Fruit fly (Drosophila melanogaster) whole organism, embryonic: ENCODE measurements around the gene CG42578.

Experiments
- CG10267 ChIP-seq: fragments of 200-800 bp; sonication (Bioruptor generic); optimal IDR thresholded peaks from 2 replicates; lab custom pipeline; 2018; ENCODE audit warnings: missing biosample characterization, mild to moderate bottlenecking, missing genetic modification characterization, moderate library complexity
- CG10959 ChIP-seq: fragments of 200-800 bp; sonication (Bioruptor generic); IDR thresholded peaks from 2 replicates; pipeline ENCODE4 v1.3.6; 2022; ENCODE audit warnings: missing biosample characterization, missing genetic modification characterization
- CG11093 ChIP-seq: fragments of 200-800 bp; sonication (Bioruptor generic); IDR thresholded peaks from 3 replicates; pipeline ENCODE4 v1.3.6; 2022; ENCODE audit warnings: missing biosample characterization, missing genetic modification characterization
- CG12942 ChIP-seq: fragments of 200-800 bp; sonication (Bioruptor generic); optimal IDR thresholded peaks from 3 replicates; lab custom pipeline; 2016; ENCODE audit warnings: missing biosample characterization, missing genetic modification characterization
- CG13296 ChIP-seq: fragments of 200-800 bp; sonication (Bioruptor generic); optimal IDR thresholded peaks from 3 replicates; lab custom pipeline; 2018; ENCODE audit warnings: missing biosample characterization, mild to moderate bottlenecking, missing genetic modification characterization
- CG17385 ChIP-seq: fragments of 200-800 bp; sonication (Bioruptor generic); optimal IDR thresholded peaks from 3 replicates; lab custom pipeline; 2018; ENCODE audit warnings: missing biosample characterization, mild to moderate bottlenecking, missing genetic modification characterization
- CG1792 ChIP-seq: fragments of 200-800 bp; sonication (Bioruptor generic); optimal IDR thresholded peaks from 2 replicates; lab custom pipeline; 2016; ENCODE audit warnings: missing biosample characterization, missing genetic modification characterization
- CG18764 ChIP-seq: fragments of 200-800 bp; sonication (Bioruptor generic); optimal IDR thresholded peaks from 3 replicates; lab custom pipeline; 2016; ENCODE audit warnings: missing biosample characterization, missing genetic modification characterization
- CG2120 ChIP-seq: fragments of 200-800 bp; sonication (Bioruptor generic); optimal IDR thresholded peaks from 3 replicates; lab custom pipeline; 2016; ENCODE audit warnings: missing biosample characterization, missing genetic modification characterization
- CG30403 ChIP-seq: fragments of 200-800 bp; sonication (Bioruptor generic); optimal IDR thresholded peaks from 3 replicates; lab custom pipeline; 2016; ENCODE audit warnings: missing biosample characterization, missing genetic modification characterization
- CG3281 ChIP-seq: fragments of 200-800 bp; sonication (Bioruptor generic); optimal IDR thresholded peaks from 3 replicates; lab custom pipeline; 2017; ENCODE audit warnings: missing biosample characterization, mild to moderate bottlenecking, missing genetic modification characterization
- CG3407 ChIP-seq: fragments of 200-800 bp; sonication (Bioruptor generic); optimal IDR thresholded peaks from 2 replicates; lab custom pipeline; 2018; ENCODE audit warnings: missing biosample characterization, mild to moderate bottlenecking, missing genetic modification characterization
- CG42726 ChIP-seq: fragments of 200-800 bp; sonication (Bioruptor generic); IDR thresholded peaks from 2 replicates; pipeline ENCODE4 v1.3.6; 2022; ENCODE audit warnings: missing biosample characterization, missing genetic modification characterization; ENCODE audit not compliant: partially characterized antibody
- CG4424 ChIP-seq: fragments of 200-800 bp; sonication (Bioruptor generic); optimal IDR thresholded peaks from 3 replicates; lab custom pipeline; 2016; ENCODE audit warnings: missing biosample characterization, missing genetic modification characterization
- CG5245 ChIP-seq: fragments of 200-800 bp; sonication (Bioruptor generic); optimal IDR thresholded peaks from 3 replicates; lab custom pipeline; 2016; ENCODE audit warnings: missing biosample characterization, missing genetic modification characterization
- CG8924 ChIP-seq: fragments of 200-800 bp; optimal IDR thresholded peaks from 3 replicates; lab custom pipeline; 2019; ENCODE audit warnings: missing biosample characterization, mild to moderate bottlenecking, missing genetic modification characterization, moderate library complexity
- CG8944 ChIP-seq: fragments of 200-800 bp; sonication (Bioruptor generic); optimal IDR thresholded peaks from 3 replicates; lab custom pipeline; 2016; ENCODE audit warnings: missing biosample characterization, missing genetic modification characterization
- CG9215 ChIP-seq: fragments of 200-800 bp; sonication (Bioruptor generic); IDR thresholded peaks from 2 replicates; pipeline ENCODE4 v1.3.6; 2022; ENCODE audit warnings: missing biosample characterization, missing genetic modification characterization
- CG9797 ChIP-seq: fragments of 200-800 bp; sonication (Bioruptor generic); optimal IDR thresholded peaks from 3 replicates; lab custom pipeline; 2018; ENCODE audit warnings: missing biosample characterization, mild to moderate bottlenecking, missing genetic modification characterization
- D19A ChIP-seq: fragments of 200-800 bp; optimal IDR thresholded peaks from 3 replicates; lab custom pipeline; 2019; ENCODE audit warnings: missing biosample characterization, mild to moderate bottlenecking, missing genetic modification characterization, moderate library complexity
- D19B ChIP-seq: fragments of 200-800 bp; sonication (Bioruptor generic); optimal IDR thresholded peaks from 2 replicates; lab custom pipeline; 2017; ENCODE audit warnings: missing biosample characterization, mild to moderate bottlenecking, missing genetic modification characterization
- Dref ChIP-seq: fragments of 200-800 bp; sonication (Bioruptor generic); IDR thresholded peaks from 2 replicates; pipeline ENCODE4 v1.3.6; 2022; ENCODE audit warnings: missing biosample characterization, missing genetic modification characterization
- E2f2 ChIP-seq: fragments of 200-800 bp; sonication (Bioruptor generic); IDR thresholded peaks from 2 replicates; pipeline ENCODE4 v1.3.6; 2022; ENCODE audit warnings: missing biosample characterization, missing genetic modification characterization
- Hmx ChIP-seq: fragments of 200-800 bp; sonication (Bioruptor generic); optimal IDR thresholded peaks from 2 replicates; lab custom pipeline; 2016; ENCODE audit warnings: missing biosample characterization, missing genetic modification characterization
- MBD-R2 ChIP-seq: fragments of 200-800 bp; sonication (Bioruptor generic); IDR thresholded peaks from 2 replicates; pipeline ENCODE4 v1.3.6; 2022; ENCODE audit warnings: missing biosample characterization, missing genetic modification characterization
- Med ChIP-seq: fragments of 200-800 bp; sonication (Bioruptor generic); peaks from one replicate; lab custom pipeline; 2016; ENCODE audit warnings: missing biosample characterization, missing genetic modification characterization, mild to moderate bottlenecking, inconsistent platforms, moderate library complexity
- Meics ChIP-seq: fragments of 200-800 bp; sonication (Bioruptor generic); optimal IDR thresholded peaks from 2 replicates; lab custom pipeline; 2017; ENCODE audit warnings: missing biosample characterization, mild to moderate bottlenecking, missing genetic modification characterization
- Ptx1 ChIP-seq: fragments of 200-800 bp; sonication (Bioruptor generic); IDR thresholded peaks from 2 replicates; pipeline ENCODE4 v1.3.6; 2022; ENCODE audit warnings: missing biosample characterization, missing genetic modification characterization
- Rfx ChIP-seq: fragments of 200-800 bp; sonication (Bioruptor generic); IDR thresholded peaks from 2 replicates; pipeline ENCODE4 v1.3.6; 2022; ENCODE audit warnings: missing biosample characterization, missing genetic modification characterization
- bsh ChIP-seq, 2 experiments: fragments of 200-800 bp; sonication (Bioruptor generic); optimal IDR thresholded peaks; 2 replicates each; lab custom pipeline; 2017 to 2018; ENCODE audit warnings: mild to moderate bottlenecking in 2 of 2, missing biosample characterization in 2 of 2, missing genetic modification characterization in 2 of 2, moderate library complexity in 1 of 2
- cas ChIP-seq: fragments of 200-800 bp; sonication (Bioruptor generic); IDR thresholded peaks from 2 replicates; pipeline ENCODE4 v1.3.6; 2022; ENCODE audit warnings: missing biosample characterization, missing genetic modification characterization
- crp ChIP-seq, 2 experiments: fragments of 200-800 bp; sonication (Bioruptor generic); optimal IDR thresholded peaks; 2 replicates in 1 of 2; 3 replicates in 1 of 2; lab custom pipeline; 2017; ENCODE audit warnings: missing biosample characterization in 2 of 2, missing genetic modification characterization in 2 of 2, mild to moderate bottlenecking in 1 of 2, moderate library complexity in 1 of 2
- ems ChIP-seq: fragments of 200-800 bp; sonication (Bioruptor generic); optimal IDR thresholded peaks from 3 replicates; lab custom pipeline; 2016; ENCODE audit warnings: missing biosample characterization, missing genetic modification characterization
- kay ChIP-seq: fragments of 200-800 bp; sonication (Bioruptor generic); optimal IDR thresholded peaks from 2 replicates; lab custom pipeline; 2016; ENCODE audit warnings: missing biosample characterization, missing genetic modification characterization
- lilli ChIP-seq: fragments of 200-800 bp; sonication (Bioruptor generic); optimal IDR thresholded peaks from 3 replicates; lab custom pipeline; 2016; ENCODE audit warnings: missing biosample characterization, missing genetic modification characterization
- lmd ChIP-seq: fragments of 200-800 bp; sonication (Bioruptor generic); IDR thresholded peaks from 2 replicates; pipeline ENCODE4 v1.3.6; 2022; ENCODE audit warnings: missing biosample characterization, missing genetic modification characterization
- lola ChIP-seq, 3 experiments: fragments of >200 bp in 2 of 3; fragments of 200-800 bp in 1 of 3; sonication (Bioruptor generic) in 1 of 3; optimal IDR thresholded peaks; 2 replicates each; lab custom pipeline; 2017 to 2019; ENCODE audit warnings: missing biosample characterization in 3 of 3, missing genetic modification characterization in 3 of 3, mild to moderate bottlenecking in 1 of 3, moderate library complexity in 1 of 3
- nerfin-2 ChIP-seq: fragments of 200-800 bp; sonication (Bioruptor generic); IDR thresholded peaks from 2 replicates; pipeline ENCODE4 v1.3.6; 2022; ENCODE audit warnings: missing biosample characterization, missing genetic modification characterization; ENCODE audit not compliant: partially characterized antibody
- pb ChIP-seq: fragments of 200-800 bp; sonication (Bioruptor generic); optimal IDR thresholded peaks from 3 replicates; lab custom pipeline; 2016; ENCODE audit warnings: missing biosample characterization, missing genetic modification characterization
- phol ChIP-seq: fragments of 200-800 bp; sonication (Bioruptor generic); optimal IDR thresholded peaks from 3 replicates; lab custom pipeline; 2018; ENCODE audit warnings: missing biosample characterization, mild to moderate bottlenecking, missing genetic modification characterization, moderate library complexity
- pzg ChIP-seq: fragments of 200-800 bp; sonication (Bioruptor generic); optimal IDR thresholded peaks from 3 replicates; lab custom pipeline; 2018; ENCODE audit warnings: missing biosample characterization, mild to moderate bottlenecking, missing genetic modification characterization, moderate library complexity
- ssp ChIP-seq: fragments of 200-800 bp; sonication (Bioruptor generic); IDR thresholded peaks from 2 replicates; pipeline ENCODE4 v1.3.6; 2022; ENCODE audit warnings: missing biosample characterization, missing genetic modification characterization
- trem ChIP-seq: fragments of 200-800 bp; optimal IDR thresholded peaks from 3 replicates; lab custom pipeline; 2019; ENCODE audit warnings: missing biosample characterization, mild to moderate bottlenecking, missing genetic modification characterization, moderate library complexity
- z ChIP-seq: fragments of 200-800 bp; sonication (Bioruptor generic); IDR thresholded peaks from 3 replicates; pipeline ENCODE4 v1.3.6; 2022; ENCODE audit warnings: missing biosample characterization, missing genetic modification characterization
- zen ChIP-seq: fragments of 200-800 bp; sonication (Bioruptor generic); optimal IDR thresholded peaks from 3 replicates; lab custom pipeline; 2018; ENCODE audit warnings: missing biosample characterization, mild to moderate bottlenecking, missing genetic modification characterization, moderate library complexity

Gene CG42578

dm6 chrX:20418864-20419263 lies 27.3 kb upstream of the CG42578 start, which contains the start of gene Obp19c:
Gene Obp19c (minus strand): TSS chrX:20418964.
- TF ChIP-seq E2f2 (GFP tag; lab: Robert Waterston, UW) (no peak), CG1792 (GFP tag; lab: Kevin White, UChicago) (no peak), CG11093 (GFP tag; lab: Robert Waterston, UW) (no peak)

- TF ChIP-seq Hmx (GFP tag; lab: Kevin White, UChicago), result no peak
- TF ChIP-seq pb, result no peak
- no peak for TF ChIP-seq CG17385 (GFP tag; lab: Kevin White, UChicago)
- TF ChIP-seq bsh (GFP tag; optimal IDR thresholded peaks at IDR 0.05; lab: Kevin White, UChicago), result no peak
- no peak for TF ChIP-seq CG18764 (GFP tag; lab: Kevin White, UChicago)
Observed at dm6 chrX:20419313-20419712, 26.9 kb upstream of the CG42578 start, which contains the start of gene Obp19d. Gene Obp19d (plus strand): TSS chrX:20419613.

dm6 chrX:20423158-20423557 lies 23.0 kb upstream of the CG42578 start:
- no peak for TF ChIP-seq CG3281 (GFP tag; lab: Kevin White, UChicago)
- TF ChIP-seq D19B (GFP tag; lab: Kevin White, UChicago), result peak; percentile 72
- TF ChIP-seq D19A (tag; lab: Kevin White, UChicago), result peak; percentile 55
- TF ChIP-seq Meics (GFP tag; lab: Kevin White, UChicago), result no peak

- TF ChIP-seq CG13296 (GFP tag; lab: Kevin White, UChicago) (no peak), z (GFP tag; lab: Robert Waterston, UW) (no peak), phol (tag; lab: Kevin White, UChicago) (peak; percentile 69), CG5245 (GFP tag; lab: Kevin White, UChicago) (no peak), CG18764 (GFP tag; lab: Kevin White, UChicago) (no peak), CG8924 (tag; lab: Kevin White, UChicago) (peak; percentile 40), trem (tag; lab: Kevin White, UChicago) (peak; percentile 75), CG42726 (GFP tag; lab: Robert Waterston, UW) (peak; percentile 61; the same call in 1 of the 2 replicates), CG4424 (GFP tag; lab: Kevin White, UChicago) (peak; percentile 14), Rfx (GFP tag; lab: Robert Waterston, UW) (peak; percentile 30; the same call in 1 of the 2 replicates), lilli (peak; percentile 45), CG9797 (no peak), CG2120 (GFP tag; lab: Kevin White, UChicago) (peak; percentile 48), Med (GFP tag; lab: Kevin White, UChicago) (peak; percentile 88), lola (GFP tag; optimal IDR thresholded peaks at IDR 0.05; lab: Kevin White, UChicago) (peak in 1 of 3 experiments; percentile 29), ems (GFP tag; lab: Kevin White, UChicago) (no peak), lmd (GFP tag; lab: Robert Waterston, UW) (peak; percentile 19; the same call in 1 of the 2 replicates), zen (tag; lab: Kevin White, UChicago) (peak; percentile 53), CG3407 (no peak), CG9215 (GFP tag; lab: Robert Waterston, UW) (peak; percentile 30; the same call in 1 of the 2 replicates), CG10959 (no peak), CG10267 (tag; lab: Kevin White, UChicago) (peak; percentile 24), ssp (peak; percentile 88), pzg (GFP tag; lab: Kevin White, UChicago) (peak; percentile 54), cas (no peak), CG30403 (GFP tag; lab: Kevin White, UChicago) (peak; percentile 46), MBD-R2 (GFP tag; lab: Robert Waterston, UW) (peak; percentile 53; the same call in 1 of the 2 replicates), CG8944 (GFP tag; lab: Kevin White, UChicago) (peak; percentile 41), Ptx1 (GFP tag; lab: Robert Waterston, UW) (peak; percentile 31; the same call in 1 of the 2 replicates), kay (GFP tag; lab: Kevin White, UChicago) (peak; percentile 71), Dref (GFP tag; lab: Robert Waterston, UW) (peak; percentile 77), crp (GFP tag; optimal IDR thresholded peaks at IDR 0.05; lab: Kevin White, UChicago) (peak in 1 of 2 experiments; percentile 51), CG12942 (GFP tag; lab: Kevin White, UChicago) (no peak), nerfin-2 (GFP tag; lab: Robert Waterston, UW) (peak; percentile 86)
Observed at dm6 chrX:20423747-20424165, 22.4 kb upstream of the CG42578 start, which contains the start of the genes Pp4-19C and cactin. Gene Pp4-19C (minus strand): TSS chrX:20424002. Gene cactin (plus strand): TSS chrX:20424069.
